Worm (Caenorhabditis elegans) whole organism, early embryonic: ENCODE data around the gene srh-190.

Experiments
- F13C5.2 ChIP-seq: sonication (generic microtip); optimal IDR thresholded peaks from 2 replicates; lab custom pipeline; 2017; ENCODE audit warnings: mild to moderate bottlenecking, missing genetic modification characterization, inconsistent platforms, missing compliant biosample characterization
- aly-1 ChIP-seq: sonication (generic microtip); optimal IDR thresholded peaks from 2 replicates; lab custom pipeline; 2016; ENCODE audit warnings: missing genetic modification characterization, missing compliant biosample characterization
- ama-1 ChIP-seq: fragments of 150-350 bp; optimal IDR thresholded peaks from 2 replicates; lab custom pipeline; 2014
- ets-7 ChIP-seq: sonication (generic microtip); optimal IDR thresholded peaks from 2 replicates; lab custom pipeline; 2016; ENCODE audit warnings: missing genotype, missing genetic modification characterization, missing compliant biosample characterization
- flt-1 ChIP-seq: fragments of 200-800 bp; sonication (Bioruptor generic); IDR thresholded peaks from 2 replicates; pipeline ENCODE4 v1.3.6; 2022; ENCODE audit warnings: missing genetic modification characterization, missing compliant biosample characterization
- hnd-1 ChIP-seq: sonication (generic microtip); optimal IDR thresholded peaks from 2 replicates; lab custom pipeline; 2016; ENCODE audit warnings: missing genetic modification characterization, missing compliant biosample characterization
- scrt-1 ChIP-seq: fragments of 200-800 bp; sonication (Bioruptor generic); IDR thresholded peaks from 2 replicates; pipeline ENCODE4 v1.3.6; 2022; ENCODE audit warnings: missing genetic modification characterization, missing compliant biosample characterization
- sea-1 ChIP-seq: fragments of 200-800 bp; sonication (Bioruptor generic); conservative IDR thresholded peaks from 2 replicates; pipeline ENCODE4 v1.3.6; 2022; ENCODE audit warnings: missing genetic modification characterization, missing compliant biosample characterization
- tbx-11 ChIP-seq: fragments of 200-800 bp; sonication (Bioruptor generic); IDR thresholded peaks from 2 replicates; pipeline ENCODE4 v1.3.6; 2022; ENCODE audit warnings: missing genetic modification characterization, missing compliant biosample characterization
- tbx-37 ChIP-seq: fragments of 200-800 bp; sonication (Bioruptor generic); conservative IDR thresholded peaks from 2 replicates; pipeline ENCODE4 v1.3.6; 2022; ENCODE audit warnings: missing genetic modification reagents, missing genetic modification characterization, missing compliant biosample characterization
- tra-4 ChIP-seq: sonication (generic microtip); optimal IDR thresholded peaks from 2 replicates; lab custom pipeline; 2017; ENCODE audit warnings: missing genetic modification characterization, missing compliant biosample characterization

- TF ChIP-seq aly-1 (no peak), flt-1 (no peak), ama-1 (lab: Kevin White, UChicago) (no peak), tra-4 (tag; lab: Kevin White, UChicago) (no peak), F13C5.2 (tag; lab: Kevin White, UChicago) (no peak), hnd-1 (tag; lab: Kevin White, UChicago) (no peak), scrt-1 (GFP tag; lab: Robert Waterston, UW) (no peak), sea-1 (GFP tag; lab: Robert Waterston, UW) (no peak), tbx-37 (GFP tag; lab: Robert Waterston, UW) (no peak), ets-7 (tag; lab: Kevin White, UChicago) (no peak), tbx-11 (GFP tag; lab: Robert Waterston, UW) (no peak)
Measured at ce11 chrV:3862851-3863250, 40.1 kb upstream of the srh-190 start, which contains the start of gene nhr-187.
